Fruit fly (Drosophila melanogaster) whole organism, adult: ENCODE data around the gene CG8675.

ENCODE experiments used
- CG11617 ChIP-seq: fragments of 200-800 bp; sonication (Bioruptor generic); optimal IDR thresholded peaks from 2 replicates; lab custom pipeline; 2017; ENCODE audit warnings: mild to moderate bottlenecking, missing biosample characterization, missing genetic modification reagents, missing genetic modification characterization
- CG12768 ChIP-seq: fragments of 200-800 bp; sonication (Bioruptor generic); optimal IDR thresholded peaks from 2 replicates; lab custom pipeline; 2017; ENCODE audit warnings: missing biosample characterization, missing genetic modification characterization, mild to moderate bottlenecking, moderate library complexity, missing genetic modification reagents
- CG14711 ChIP-seq: fragments of 200-800 bp; sonication (Bioruptor generic); optimal IDR thresholded peaks from 2 replicates; lab custom pipeline; 2018; ENCODE audit warnings: missing biosample characterization, mild to moderate bottlenecking, missing genetic modification characterization, moderate library complexity
- CG1620 ChIP-seq: fragments of 200-800 bp; sonication (Bioruptor generic); optimal IDR thresholded peaks from 2 replicates; lab custom pipeline; 2016; ENCODE audit warnings: missing biosample characterization, missing genetic modification characterization
- CG33017 ChIP-seq: fragments of 200-800 bp; sonication (Bioruptor generic); optimal IDR thresholded peaks from 2 replicates; lab custom pipeline; 2018; ENCODE audit warnings: missing biosample characterization, mild to moderate bottlenecking, missing genetic modification characterization, moderate library complexity
- CG5204 ChIP-seq: fragments of 200-800 bp; sonication (Bioruptor generic); optimal IDR thresholded peaks from 2 replicates; lab custom pipeline; 2016; ENCODE audit warnings: missing biosample characterization, missing genetic modification characterization
- CG7045 ChIP-seq: fragments of 200-800 bp; sonication (Bioruptor generic); optimal IDR thresholded peaks from 2 replicates; lab custom pipeline; 2017; ENCODE audit warnings: missing biosample characterization, mild to moderate bottlenecking, missing genetic modification characterization
- CG7101 ChIP-seq: fragments of 200-800 bp; sonication (Bioruptor generic); optimal IDR thresholded peaks from 2 replicates; lab custom pipeline; 2018; ENCODE audit warnings: missing biosample characterization, mild to moderate bottlenecking, missing genetic modification characterization, moderate library complexity
- Clk ChIP-seq: fragments of 200-800 bp; sonication (Bioruptor generic); optimal IDR thresholded peaks from 2 replicates; lab custom pipeline; 2017; ENCODE audit warnings: missing biosample characterization, missing genetic modification characterization
- Crg-1 ChIP-seq: fragments of 200-800 bp; sonication (Bioruptor generic); optimal IDR thresholded peaks from 2 replicates; lab custom pipeline; 2016; ENCODE audit warnings: missing biosample characterization, missing genetic modification characterization
- Hr96 ChIP-seq: fragments of 200-800 bp; sonication (Bioruptor generic); optimal IDR thresholded peaks from 2 replicates; lab custom pipeline; 2016; ENCODE audit warnings: missing biosample characterization, missing genetic modification characterization
- Mnt ChIP-seq: fragments of 200-800 bp; sonication (Bioruptor generic); optimal IDR thresholded peaks from 2 replicates; lab custom pipeline; 2016; ENCODE audit warnings: missing biosample characterization, mild to moderate bottlenecking, missing genetic modification characterization
- bab1 ChIP-seq: fragments of 200-800 bp; sonication (Bioruptor generic); optimal IDR thresholded peaks from 3 replicates; lab custom pipeline; 2019; ENCODE audit warnings: missing biosample characterization, mild to moderate bottlenecking, missing genetic modification characterization, moderate library complexity
- cic ChIP-seq: fragments of 200-800 bp; sonication (Bioruptor generic); optimal IDR thresholded peaks from 2 replicates; lab custom pipeline; 2017; ENCODE audit warnings: missing biosample characterization, mild to moderate bottlenecking, missing genetic modification characterization, moderate library complexity
- cnc ChIP-seq, 2 experiments: fragments of >200 bp; optimal IDR thresholded peaks; 2 replicates each; lab custom pipeline; 2017
- kay ChIP-seq: fragments of 200-800 bp; sonication (Bioruptor generic); peaks from one replicate; lab custom pipeline; 2016; ENCODE audit warnings: missing biosample characterization, missing genetic modification characterization, borderline replicate concordance
- ovo ChIP-seq: fragments of 200-800 bp; sonication (Bioruptor generic); optimal IDR thresholded peaks from 2 replicates; lab custom pipeline; 2016; ENCODE audit warnings: missing biosample characterization, missing genetic modification characterization
- pad ChIP-seq: fragments of 200-800 bp; sonication (Bioruptor generic); optimal IDR thresholded peaks from 3 replicates; lab custom pipeline; 2017; ENCODE audit warnings: missing biosample characterization, missing genetic modification characterization, mild to moderate bottlenecking, moderate library complexity, missing genetic modification reagents
- tj ChIP-seq: fragments of 200-800 bp; sonication (Bioruptor generic); optimal IDR thresholded peaks from 3 replicates; lab custom pipeline; 2017; ENCODE audit warnings: missing biosample characterization, mild to moderate bottlenecking, missing genetic modification characterization, moderate library complexity
- toe ChIP-seq: fragments of 200-800 bp; sonication (Bioruptor generic); optimal IDR thresholded peaks from 2 replicates; lab custom pipeline; 2016; ENCODE audit warnings: missing biosample characterization, missing genetic modification characterization

The CG8675 gene

dm6 chrX:17255677-17256076 is 6.4 kb upstream of the CG8675 start:
- TF ChIP-seq ovo (GFP tag; lab: Kevin White, UChicago) (no peak), Crg-1 (no peak), cnc (optimal IDR thresholded peaks at IDR 0.05; lab: Kevin White, UChicago) (no peak), CG7101 (tag; lab: Kevin White, UChicago) (no peak), Mnt (GFP tag; lab: Kevin White, UChicago) (no peak), kay (GFP tag; lab: Kevin White, UChicago) (no peak), cic (no peak), CG1620 (no peak), CG11617 (GFP tag; lab: Kevin White, UChicago) (no peak), tj (GFP tag; lab: Kevin White, UChicago) (no peak), bab1 (GFP tag; lab: Kevin White, UChicago) (no peak), Clk (GFP tag; lab: Kevin White, UChicago) (no peak), pad (GFP tag; lab: Kevin White, UChicago) (no peak)

- TF ChIP-seq toe (GFP tag; lab: Kevin White, UChicago): no peak
- no peak for TF ChIP-seq CG14711 (tag; lab: Kevin White, UChicago)
- TF ChIP-seq CG5204 (GFP tag; lab: Kevin White, UChicago): no peak
- TF ChIP-seq cnc (optimal IDR thresholded peaks at IDR 0.05; lab: Kevin White, UChicago): no peak
- no peak for TF ChIP-seq CG11617 (GFP tag; lab: Kevin White, UChicago)
- no peak for TF ChIP-seq tj (GFP tag; lab: Kevin White, UChicago)
- TF ChIP-seq CG33017 (tag; lab: Kevin White, UChicago): no peak
- TF ChIP-seq Hr96 (GFP tag; lab: Kevin White, UChicago): no peak
- no peak for TF ChIP-seq bab1 (GFP tag; lab: Kevin White, UChicago)
- no peak for TF ChIP-seq ovo (GFP tag; lab: Kevin White, UChicago)
- TF ChIP-seq CG1620: no peak
- TF ChIP-seq Clk (GFP tag; lab: Kevin White, UChicago): no peak
- no peak for TF ChIP-seq Crg-1
- no peak for TF ChIP-seq CG7045 (GFP tag; lab: Kevin White, UChicago)
- TF ChIP-seq cic: no peak
Observed at dm6 chrX:17254094-17254493, 4.8 kb upstream of the CG8675 start.

- no peak for TF ChIP-seq CG7045 (GFP tag; lab: Kevin White, UChicago)
- no peak for TF ChIP-seq CG12768 (GFP tag; lab: Kevin White, UChicago)
- no peak for TF ChIP-seq Crg-1
- no peak for TF ChIP-seq CG14711 (tag; lab: Kevin White, UChicago)
- TF ChIP-seq CG1620: no peak
Observed at dm6 chrX:17246916-17247315, 2.4 kb downstream of the CG8675 start, which contains the start of gene CG42854. TSS of gene CG42854 (minus strand) at chrX:17247016.

- TF ChIP-seq pad (GFP tag; lab: Kevin White, UChicago): no peak
- TF ChIP-seq Mnt (GFP tag; lab: Kevin White, UChicago): no peak
- TF ChIP-seq CG5204 (GFP tag; lab: Kevin White, UChicago): peak; percentile 2
- peak; percentile 42 for TF ChIP-seq bab1 (GFP tag; lab: Kevin White, UChicago)
Observed at dm6 chrX:17244854-17245253, 4.4 kb downstream of the CG8675 start, which contains the start of gene CG8915. TSS of gene CG8915 (minus strand) at chrX:17245001.

- TF ChIP-seq CG5204 (GFP tag; lab: Kevin White, UChicago) (no peak), CG12768 (GFP tag; lab: Kevin White, UChicago) (no peak), Crg-1 (no peak), Mnt (GFP tag; lab: Kevin White, UChicago) (no peak), tj (GFP tag; lab: Kevin White, UChicago) (no peak), CG7101 (tag; lab: Kevin White, UChicago) (no peak), toe (GFP tag; lab: Kevin White, UChicago) (no peak), pad (GFP tag; lab: Kevin White, UChicago) (no peak), ovo (GFP tag; lab: Kevin White, UChicago) (no peak), CG7045 (GFP tag; lab: Kevin White, UChicago) (no peak), cic (no peak), bab1 (GFP tag; lab: Kevin White, UChicago) (no peak), kay (GFP tag; lab: Kevin White, UChicago) (no peak), Hr96 (GFP tag; lab: Kevin White, UChicago) (no peak), cnc (optimal IDR thresholded peaks at IDR 0.05; lab: Kevin White, UChicago) (no peak), CG33017 (tag; lab: Kevin White, UChicago) (no peak), CG14711 (tag; lab: Kevin White, UChicago) (no peak)
Observed at dm6 chrX:17237421-17237820, 11.9 kb downstream of the CG8675 start.

- TF ChIP-seq Crg-1: no peak
Observed at dm6 chrX:17236468-17236867, 12.8 kb downstream of the CG8675 start.

- TF ChIP-seq cic (no peak), toe (GFP tag; lab: Kevin White, UChicago) (no peak), CG14711 (tag; lab: Kevin White, UChicago) (no peak), pad (GFP tag; lab: Kevin White, UChicago) (no peak), CG7045 (GFP tag; lab: Kevin White, UChicago) (no peak), CG12768 (GFP tag; lab: Kevin White, UChicago) (no peak), CG7101 (tag; lab: Kevin White, UChicago) (no peak), kay (GFP tag; lab: Kevin White, UChicago) (no peak), CG5204 (GFP tag; lab: Kevin White, UChicago) (no peak), Clk (GFP tag; lab: Kevin White, UChicago) (no peak), Crg-1 (no peak), CG11617 (GFP tag; lab: Kevin White, UChicago) (no peak), bab1 (GFP tag; lab: Kevin White, UChicago) (no peak), CG1620 (no peak), CG33017 (tag; lab: Kevin White, UChicago) (no peak), ovo (GFP tag; lab: Kevin White, UChicago) (no peak), cnc (optimal IDR thresholded peaks at IDR 0.05; lab: Kevin White, UChicago) (no peak), Mnt (GFP tag; lab: Kevin White, UChicago) (no peak), Hr96 (GFP tag; lab: Kevin White, UChicago) (no peak)
Observed at dm6 chrX:17232642-17233041, 16.7 kb downstream of the CG8675 start, which contains the start of gene f. TSS of gene f (plus strand) at chrX:17232942.
